Fruit fly (Drosophila melanogaster) whole organism, embryonic: ENCODE measurements around the gene CG11700.
A peak's percentile ranks its signal among the peaks of the same experiment; 100 is the strongest.

Source experiments
- Abd-B ChIP-seq: fragments of 200-800 bp; sonication (Bioruptor generic); optimal IDR thresholded peaks from 2 replicates; lab custom pipeline; 2018; ENCODE audit warnings: missing biosample characterization, mild to moderate bottlenecking, missing genetic modification characterization, moderate library complexity
- CG1024 ChIP-seq: fragments of 200-800 bp; sonication (Bioruptor generic); IDR thresholded peaks from 2 replicates; pipeline ENCODE4 v1.3.6; 2022; ENCODE audit warnings: missing biosample characterization, missing genetic modification characterization
- CG11695 ChIP-seq: fragments of 200-800 bp; sonication (Bioruptor generic); IDR thresholded peaks from 3 replicates; pipeline ENCODE4 v1.3.6; 2022; ENCODE audit warnings: missing biosample characterization, missing genetic modification characterization
- CG12071 ChIP-seq: fragments of 200-800 bp; sonication (Bioruptor generic); optimal IDR thresholded peaks from 3 replicates; lab custom pipeline; 2018; ENCODE audit warnings: missing biosample characterization, mild to moderate bottlenecking, missing genetic modification characterization
- CG13287 ChIP-seq: fragments of 200-800 bp; sonication (Bioruptor generic); IDR thresholded peaks from 2 replicates; pipeline ENCODE4 v1.3.6; 2022; ENCODE audit warnings: missing biosample characterization, missing genetic modification characterization; ENCODE audit not compliant: partially characterized antibody
- CG1529 ChIP-seq: fragments of 200-800 bp; sonication (Bioruptor generic); optimal IDR thresholded peaks from 3 replicates; lab custom pipeline; 2018; ENCODE audit warnings: missing biosample characterization, missing genetic modification characterization
- CG17186 ChIP-seq: fragments of 200-800 bp; sonication (Bioruptor generic); optimal IDR thresholded peaks from 3 replicates; lab custom pipeline; 2017; ENCODE audit warnings: missing biosample characterization, missing genetic modification reagents, missing genetic modification characterization
- CG17612 ChIP-seq: fragments of 200-800 bp; sonication (Bioruptor generic); IDR thresholded peaks from 2 replicates; pipeline ENCODE4 v1.3.6; 2022; ENCODE audit warnings: missing biosample characterization, missing genetic modification characterization
- CG1792 ChIP-seq: fragments of 200-800 bp; sonication (Bioruptor generic); optimal IDR thresholded peaks from 2 replicates; lab custom pipeline; 2016; ENCODE audit warnings: missing biosample characterization, missing genetic modification characterization
- CG18011 ChIP-seq: fragments of 200-800 bp; sonication (Bioruptor generic); optimal IDR thresholded peaks from 2 replicates; lab custom pipeline; 2017; ENCODE audit warnings: missing biosample characterization, missing genetic modification characterization, mild to moderate bottlenecking, moderate library complexity, missing genotype
- CG18764 ChIP-seq: fragments of 200-800 bp; sonication (Bioruptor generic); optimal IDR thresholded peaks from 3 replicates; lab custom pipeline; 2016; ENCODE audit warnings: missing biosample characterization, missing genetic modification characterization
- CG2120 ChIP-seq: fragments of 200-800 bp; sonication (Bioruptor generic); optimal IDR thresholded peaks from 3 replicates; lab custom pipeline; 2016; ENCODE audit warnings: missing biosample characterization, missing genetic modification characterization
- CG3065 ChIP-seq: fragments of 200-800 bp; sonication (Bioruptor generic); optimal IDR thresholded peaks from 2 replicates; lab custom pipeline; 2016; ENCODE audit warnings: missing biosample characterization, missing genetic modification characterization
- CG3281 ChIP-seq: fragments of 200-800 bp; sonication (Bioruptor generic); optimal IDR thresholded peaks from 3 replicates; lab custom pipeline; 2017; ENCODE audit warnings: missing biosample characterization, mild to moderate bottlenecking, missing genetic modification characterization
- CG4424 ChIP-seq: fragments of 200-800 bp; sonication (Bioruptor generic); optimal IDR thresholded peaks from 3 replicates; lab custom pipeline; 2016; ENCODE audit warnings: missing biosample characterization, missing genetic modification characterization
- CG6689 ChIP-seq: fragments of 200-800 bp; sonication (Bioruptor generic); IDR thresholded peaks from 2 replicates; pipeline ENCODE4 v1.3.6; 2022; ENCODE audit warnings: missing biosample characterization, missing genetic modification characterization
- CG8388 ChIP-seq: fragments of 200-800 bp; sonication (Bioruptor generic); optimal IDR thresholded peaks from 2 replicates; lab custom pipeline; 2019; ENCODE audit warnings: missing biosample characterization, mild to moderate bottlenecking, missing genetic modification characterization, moderate library complexity
- CG8924 ChIP-seq: fragments of 200-800 bp; optimal IDR thresholded peaks from 3 replicates; lab custom pipeline; 2019; ENCODE audit warnings: missing biosample characterization, mild to moderate bottlenecking, missing genetic modification characterization, moderate library complexity
- CHES-1-like ChIP-seq: fragments of 200-800 bp; sonication (Bioruptor generic); optimal IDR thresholded peaks from 2 replicates; lab custom pipeline; 2016; ENCODE audit warnings: missing biosample characterization, missing genetic modification characterization
- Camta ChIP-seq: fragments of 200-800 bp; sonication (Bioruptor generic); optimal IDR thresholded peaks from 2 replicates; lab custom pipeline; 2016; ENCODE audit warnings: missing biosample characterization, missing genetic modification characterization
- Gug ChIP-seq: fragments of 200-800 bp; sonication (Bioruptor generic); IDR thresholded peaks from 4 replicates; pipeline ENCODE4 v1.3.6; 2022; ENCODE audit warnings: missing biosample characterization, missing genetic modification characterization
- HLH54F ChIP-seq: fragments of 200-800 bp; sonication (Bioruptor generic); optimal IDR thresholded peaks from 3 replicates; lab custom pipeline; 2016; ENCODE audit warnings: missing biosample characterization, missing genetic modification characterization
- Hmx ChIP-seq: fragments of 200-800 bp; sonication (Bioruptor generic); optimal IDR thresholded peaks from 2 replicates; lab custom pipeline; 2016; ENCODE audit warnings: missing biosample characterization, missing genetic modification characterization
- Kr ChIP-seq: fragments of 200-800 bp; sonication (Bioruptor generic); optimal IDR thresholded peaks from 2 replicates; lab custom pipeline; 2017; ENCODE audit warnings: missing biosample characterization, mild to moderate bottlenecking, missing genetic modification characterization
- Lpt ChIP-seq: fragments of >200 bp; optimal IDR thresholded peaks from 2 replicates; lab custom pipeline; 2018; ENCODE audit warnings: missing biosample characterization, missing genetic modification characterization
- MESR4 ChIP-seq: fragments of 200-800 bp; sonication (Bioruptor generic); optimal IDR thresholded peaks from 2 replicates; lab custom pipeline; 2018; ENCODE audit warnings: missing biosample characterization, mild to moderate bottlenecking, missing genetic modification characterization, moderate library complexity
- Meics ChIP-seq: fragments of 200-800 bp; sonication (Bioruptor generic); optimal IDR thresholded peaks from 2 replicates; lab custom pipeline; 2017; ENCODE audit warnings: missing biosample characterization, mild to moderate bottlenecking, missing genetic modification characterization
- Mrtf ChIP-seq: fragments of 200-800 bp; sonication (Bioruptor generic); IDR thresholded peaks from 3 replicates; pipeline ENCODE4 v1.3.6; 2022; ENCODE audit warnings: missing biosample characterization, missing genetic modification characterization
- NFAT ChIP-seq: fragments of 200-800 bp; sonication (Bioruptor generic); IDR thresholded peaks from 2 replicates; pipeline ENCODE4 v1.3.6; 2022; ENCODE audit warnings: missing biosample characterization, missing genetic modification characterization
- NK7.1 ChIP-seq: fragments of 200-800 bp; sonication (Bioruptor generic); optimal IDR thresholded peaks from 3 replicates; lab custom pipeline; 2016; ENCODE audit warnings: missing biosample characterization, missing genetic modification characterization
- Neu2 ChIP-seq: fragments of 200-800 bp; sonication (Bioruptor generic); optimal IDR thresholded peaks from 3 replicates; lab custom pipeline; 2016; ENCODE audit warnings: missing biosample characterization, missing genetic modification characterization, borderline replicate concordance
- YL-1 ChIP-seq: fragments of 200-800 bp; sonication (Bioruptor generic); optimal IDR thresholded peaks from 3 replicates; lab custom pipeline; 2017; ENCODE audit warnings: missing biosample characterization, mild to moderate bottlenecking, missing genetic modification characterization
- chif ChIP-seq, 2 experiments: fragments of 200-800 bp; sonication (Bioruptor generic); optimal IDR thresholded peaks; 3 replicates each; lab custom pipeline; 2016; ENCODE audit warnings: missing biosample characterization in 2 of 2, missing genetic modification characterization in 2 of 2
- chinmo ChIP-seq: fragments of 200-800 bp; sonication (Bioruptor generic); IDR thresholded peaks from 4 replicates; pipeline ENCODE4 v1.3.6; 2022; ENCODE audit warnings: missing biosample characterization, missing genetic modification characterization; ENCODE audit not compliant: partially characterized antibody
- crc ChIP-seq: fragments of 200-800 bp; sonication (Bioruptor generic); optimal IDR thresholded peaks from 2 replicates; lab custom pipeline; 2016; ENCODE audit warnings: missing biosample characterization, missing genetic modification characterization
- crp ChIP-seq, 2 experiments: fragments of 200-800 bp; sonication (Bioruptor generic); optimal IDR thresholded peaks; 2 replicates in 1 of 2; 3 replicates in 1 of 2; lab custom pipeline; 2017; ENCODE audit warnings: missing biosample characterization in 2 of 2, missing genetic modification characterization in 2 of 2, mild to moderate bottlenecking in 1 of 2, moderate library complexity in 1 of 2
- dimm ChIP-seq: fragments of 200-800 bp; sonication (Bioruptor generic); IDR thresholded peaks from 2 replicates; pipeline ENCODE4 v1.3.6; 2022; ENCODE audit warnings: missing biosample characterization, missing genetic modification characterization
- dpn ChIP-seq, 2 experiments: fragments of 200-800 bp; sonication (Bioruptor generic); optimal IDR thresholded peaks; 3 replicates each; lab custom pipeline; 2016; ENCODE audit warnings: missing biosample characterization in 2 of 2, missing genetic modification characterization in 2 of 2
- emc ChIP-seq: fragments of 200-800 bp; sonication (Bioruptor generic); optimal IDR thresholded peaks from 2 replicates; lab custom pipeline; 2016; ENCODE audit warnings: missing biosample characterization, missing genetic modification characterization
- fd96Cb ChIP-seq: fragments of 200-800 bp; sonication (Bioruptor generic); optimal IDR thresholded peaks from 2 replicates; lab custom pipeline; 2018; ENCODE audit warnings: missing biosample characterization, mild to moderate bottlenecking, missing genetic modification characterization, moderate library complexity
- hb ChIP-seq: fragments of 200-800 bp; sonication (Bioruptor generic); IDR thresholded peaks from 3 replicates; pipeline ENCODE4 v1.3.6; 2022; ENCODE audit warnings: missing biosample characterization, missing genetic modification characterization; ENCODE audit not compliant: partially characterized antibody
- lola ChIP-seq, 3 experiments: fragments of >200 bp in 2 of 3; fragments of 200-800 bp in 1 of 3; sonication (Bioruptor generic) in 1 of 3; optimal IDR thresholded peaks; 2 replicates each; lab custom pipeline; 2017 to 2019; ENCODE audit warnings: missing biosample characterization in 3 of 3, missing genetic modification characterization in 3 of 3, mild to moderate bottlenecking in 1 of 3, moderate library complexity in 1 of 3
- nmo ChIP-seq: fragments of 200-800 bp; sonication (Bioruptor generic); optimal IDR thresholded peaks from 2 replicates; lab custom pipeline; 2018; ENCODE audit warnings: missing biosample characterization, mild to moderate bottlenecking, missing genetic modification characterization, moderate library complexity
- prd ChIP-seq, 3 experiments: fragments of >200 bp in 2 of 3; fragments of 200-800 bp in 1 of 3; sonication (Bioruptor generic) in 1 of 3; optimal IDR thresholded peaks in 2 of 3; IDR thresholded peaks in 1 of 3; 2 replicates in 2 of 3; 3 replicates in 1 of 3; pipeline versions ENCODE4 v1.3.6 to Lab custom; 2017 to 2022; ENCODE audit warnings: missing biosample characterization in 1 of 3, missing genetic modification characterization in 1 of 3
- repo ChIP-seq: fragments of 200-800 bp; sonication (Bioruptor generic); optimal IDR thresholded peaks from 2 replicates; lab custom pipeline; 2016; ENCODE audit warnings: missing biosample characterization, missing genetic modification characterization
- sd ChIP-seq: fragments of 200-800 bp; sonication (Bioruptor generic); optimal IDR thresholded peaks from 3 replicates; lab custom pipeline; 2018; ENCODE audit warnings: missing biosample characterization, mild to moderate bottlenecking, missing genetic modification characterization, moderate library complexity
- sima ChIP-seq: fragments of 200-800 bp; sonication (Bioruptor generic); optimal IDR thresholded peaks from 2 replicates; lab custom pipeline; 2016; ENCODE audit warnings: missing biosample characterization, missing genetic modification characterization
- sna ChIP-seq: fragments of 200-800 bp; sonication (Bioruptor generic); IDR thresholded peaks from 2 replicates; pipeline ENCODE4 v1.3.6; 2022; ENCODE audit warnings: missing biosample characterization, missing genetic modification characterization; ENCODE audit not compliant: partially characterized antibody
- ssp ChIP-seq: fragments of 200-800 bp; sonication (Bioruptor generic); IDR thresholded peaks from 2 replicates; pipeline ENCODE4 v1.3.6; 2022; ENCODE audit warnings: missing biosample characterization, missing genetic modification characterization
- tx ChIP-seq: fragments of 200-800 bp; sonication (Bioruptor generic); optimal IDR thresholded peaks from 2 replicates; lab custom pipeline; 2016; ENCODE audit warnings: missing biosample characterization, missing genetic modification characterization

The CG11700 gene

dm6 chrX:6287842-6288241 is 4.5 kb upstream of the CG11700 start, which contains the start of the genes Top3beta and wuho (continued):
- TF ChIP-seq dpn (GFP tag; optimal IDR thresholded peaks at IDR 0.05; lab: Kevin White, UChicago) (peak; percentile 51 to 60), HLH54F (peak; percentile 39), CG2120 (GFP tag; lab: Kevin White, UChicago) (peak; percentile 57), CG3281 (peak; percentile 45), CG17612 (GFP tag; lab: Robert Waterston, UW) (no peak), crp (GFP tag; optimal IDR thresholded peaks at IDR 0.05; lab: Kevin White, UChicago) (peak in 1 of 2 experiments; percentile 44), nmo (GFP tag; lab: Kevin White, UChicago) (peak; percentile 47), Lpt (GFP tag; lab: Kevin White, UChicago) (no peak), CG3065 (GFP tag; lab: Kevin White, UChicago) (no peak), Gug (GFP tag; lab: Robert Waterston, UW) (no peak), prd (optimal IDR thresholded peaks at IDR 0.05; lab: Kevin White, UChicago) (no peak), prd (GFP tag; IDR thresholded peaks at IDR 0.05; lab: Robert Waterston, UW) (0 out of 3 replicates have a peak, but pooled peaks have one; percentile 35), CG12071 (GFP tag; lab: Kevin White, UChicago) (no peak), Neu2 (GFP tag; lab: Kevin White, UChicago) (no peak), emc (GFP tag; lab: Kevin White, UChicago) (no peak), CG6689 (GFP tag; lab: Robert Waterston, UW) (no peak), dimm (GFP tag; lab: Robert Waterston, UW) (no peak), fd96Cb (tag; lab: Kevin White, UChicago) (no peak), MESR4 (GFP tag; lab: Kevin White, UChicago) (peak; percentile 98), NFAT (GFP tag; lab: Robert Waterston, UW) (0 out of 2 replicates have a peak, but pooled peaks have one; percentile 20), CG17186 (GFP tag; lab: Kevin White, UChicago) (peak; percentile 85), sna (GFP tag; lab: Robert Waterston, UW) (peak; percentile 70), NK7.1 (GFP tag; lab: Kevin White, UChicago) (no peak), CG1529 (GFP tag; lab: Kevin White, UChicago) (no peak), ssp (peak; percentile 46; the same call in 1 of the 2 replicates), lola (GFP tag; optimal IDR thresholded peaks at IDR 0.05; lab: Kevin White, UChicago) (no peak), Kr (GFP tag; lab: Kevin White, UChicago) (no peak), sd (peak; percentile 93), CG8388 (GFP tag; lab: Kevin White, UChicago) (no peak), repo (GFP tag; lab: Kevin White, UChicago) (peak; percentile 7), Meics (GFP tag; lab: Kevin White, UChicago) (no peak), tx (GFP tag; lab: Kevin White, UChicago) (no peak), Mrtf (GFP tag; lab: Robert Waterston, UW) (no peak), Abd-B (GFP tag; lab: Kevin White, UChicago) (peak; percentile 25), sima (GFP tag; lab: Kevin White, UChicago) (no peak), CHES-1-like (GFP tag; lab: Kevin White, UChicago) (peak; percentile 74), chinmo (GFP tag; lab: Robert Waterston, UW) (peak; percentile 85; the same call in 2 of the 4 replicates), CG18011 (GFP tag; lab: Kevin White, UChicago) (peak; percentile 25), YL-1 (GFP tag; lab: Kevin White, UChicago) (peak; percentile 93), chif (GFP tag; optimal IDR thresholded peaks at IDR 0.05; lab: Kevin White, UChicago) (no peak), CG11695 (GFP tag; lab: Robert Waterston, UW) (no peak), crc (no peak), CG18764 (GFP tag; lab: Kevin White, UChicago) (no peak), CG4424 (GFP tag; lab: Kevin White, UChicago) (peak; percentile 6), CG1792 (GFP tag; lab: Kevin White, UChicago) (peak; percentile 31), Camta (GFP tag; lab: Kevin White, UChicago) (peak; percentile 21), CG8924 (peak; percentile 58), hb (GFP tag; lab: Robert Waterston, UW) (peak; percentile 62; the same call in 1 of the 3 replicates), Hmx (no peak), CG13287 (GFP tag; lab: Robert Waterston, UW) (peak; percentile 82), CG1024 (no peak)
